Worm (Caenorhabditis elegans) whole organism, L4 larva: ENCODE measurements around the gene C33F10.1.

ENCODE experiments used
- D1046.2 ChIP-seq: fragments of 200-800 bp; sonication (Bioruptor generic); IDR thresholded peaks from 2 replicates; pipeline ENCODE4 v1.3.6; 2022; ENCODE audit warnings: missing genetic modification characterization, missing compliant biosample characterization
- F44E2.7 ChIP-seq: fragments of 200-800 bp; sonication (Bioruptor generic); IDR thresholded peaks from 2 replicates; pipeline ENCODE4 v2.1.2; 2022; ENCODE audit warnings: missing genetic modification characterization, missing compliant biosample characterization
- F49E8.2 ChIP-seq: sonication (generic microtip); optimal IDR thresholded peaks from 2 replicates; lab custom pipeline; 2016; ENCODE audit warnings: missing compliant biosample characterization, mild to moderate bottlenecking, missing genetic modification characterization, borderline replicate concordance
- ZK337.2 ChIP-seq: fragments of 200-800 bp; sonication (Bioruptor generic); IDR thresholded peaks from 2 replicates; pipeline ENCODE4 v1.3.6; 2022; ENCODE audit warnings: missing genetic modification reagents, missing genetic modification characterization, missing compliant biosample characterization
- aha-1 ChIP-seq: fragments of 150-350 bp; peaks from one replicate; lab custom pipeline; 2014; ENCODE audit warnings: missing biosample characterization, missing genetic modification characterization
- ceh-20 ChIP-seq: fragments of 200-800 bp; sonication (Bioruptor generic); IDR thresholded peaks from 2 replicates; pipeline ENCODE4 v1.3.6; 2022; ENCODE audit warnings: missing genetic modification reagents, missing genetic modification characterization, missing compliant biosample characterization
- ceh-44 ChIP-seq: fragments of 200-800 bp; sonication (Bioruptor generic); IDR thresholded peaks from 2 replicates; pipeline ENCODE4 v1.3.6; 2022; ENCODE audit warnings: missing genetic modification reagents, missing genetic modification characterization, missing compliant biosample characterization
- ceh-82 ChIP-seq: sonication (generic microtip); optimal IDR thresholded peaks from 2 replicates; lab custom pipeline; 2017; ENCODE audit warnings: missing biosample characterization, missing genetic modification characterization
- daf-12 ChIP-seq: fragments of 150-350 bp; optimal IDR thresholded peaks from 2 replicates; lab custom pipeline; 2014; ENCODE audit warnings: missing biosample characterization, missing genetic modification reagents, missing genetic modification characterization
- dmd-6 ChIP-seq: fragments of 200-800 bp; sonication (Bioruptor generic); IDR thresholded peaks from 2 replicates; pipeline ENCODE4 v1.3.6; 2022; ENCODE audit warnings: missing genetic modification reagents, missing genetic modification characterization, missing compliant biosample characterization
- dpl-1 ChIP-seq: fragments of 150-350 bp; optimal IDR thresholded peaks from 2 replicates; lab custom pipeline; 2014; ENCODE audit warnings: missing biosample characterization, missing genetic modification reagents, missing genetic modification characterization
- duxl-1 ChIP-seq: sonication (generic microtip); optimal IDR thresholded peaks from 2 replicates; lab custom pipeline; 2016; ENCODE audit warnings: mild to moderate bottlenecking, missing genetic modification characterization, moderate library complexity, missing compliant biosample characterization; ENCODE audit not compliant: poor library complexity
- dve-1 ChIP-seq: sonication (generic microtip); optimal IDR thresholded peaks from 2 replicates; lab custom pipeline; 2017; ENCODE audit warnings: antibody characterized with exemption, mild to moderate bottlenecking, missing genetic modification characterization, missing compliant biosample characterization; ENCODE audit not compliant: insufficient read depth
- fkh-10 ChIP-seq: fragments of 150-350 bp; optimal IDR thresholded peaks from 2 replicates; lab custom pipeline; 2014; ENCODE audit warnings: missing biosample characterization, missing genetic modification reagents, missing genetic modification characterization
- fos-1 ChIP-seq: fragments of 150-350 bp; optimal IDR thresholded peaks from 2 replicates; lab custom pipeline; 2014; ENCODE audit warnings: missing biosample characterization, missing genetic modification characterization
- hif-1 ChIP-seq, 2 experiments: sonication (generic microtip); optimal IDR thresholded peaks; 2 replicates each; lab custom pipeline; 2016 to 2017; ENCODE audit warnings: missing compliant biosample characterization in 2 of 2, missing genetic modification characterization in 2 of 2, missing genetic modification reagents in 2 of 2, missing genotype in 2 of 2, mild to moderate bottlenecking in 1 of 2
- hlh-11 ChIP-seq: fragments of 200-800 bp; sonication (Bioruptor generic); optimal IDR thresholded peaks from 2 replicates; lab custom pipeline; 2018; ENCODE audit warnings: mild to moderate bottlenecking, missing genetic modification characterization, missing compliant biosample characterization
- lim-7 ChIP-seq: fragments of 200-800 bp; sonication (Bioruptor generic); IDR thresholded peaks from 2 replicates; pipeline ENCODE4 v1.3.6; 2022; ENCODE audit warnings: missing genetic modification characterization, missing compliant biosample characterization
- lin-1 ChIP-seq: fragments of 200-800 bp; sonication (Bioruptor generic); IDR thresholded peaks from 2 replicates; pipeline ENCODE4 v1.3.6; 2022; ENCODE audit warnings: missing genetic modification reagents, missing genetic modification characterization, missing compliant biosample characterization
- lin-29 ChIP-seq: fragments of 200-800 bp; sonication (Bioruptor generic); IDR thresholded peaks from 2 replicates; pipeline ENCODE4 v1.3.6; 2022; ENCODE audit warnings: missing genetic modification reagents, missing genetic modification characterization, missing compliant biosample characterization
- lin-39 ChIP-seq: fragments of 150-350 bp; optimal IDR thresholded peaks from 2 replicates; lab custom pipeline; 2014; ENCODE audit warnings: missing biosample characterization, missing genetic modification reagents, missing genetic modification characterization
- mep-1 ChIP-seq: fragments of 150-350 bp; sonication (generic microtip); optimal IDR thresholded peaks from 3 replicates; lab custom pipeline; 2014; ENCODE audit warnings: missing biosample characterization, missing genetic modification characterization
- mes-2 ChIP-seq: sonication (generic microtip); optimal IDR thresholded peaks from 2 replicates; lab custom pipeline; 2016; ENCODE audit warnings: missing genotype, mild to moderate bottlenecking, missing genetic modification characterization, missing compliant biosample characterization; ENCODE audit not compliant: poor library complexity, severe bottlenecking
- nhr-237 ChIP-seq: sonication (generic microtip); optimal IDR thresholded peaks from 2 replicates; lab custom pipeline; 2017; ENCODE audit warnings: missing biosample characterization, missing genetic modification characterization
- nhr-6 ChIP-seq: fragments of 150-350 bp; optimal IDR thresholded peaks from 2 replicates; lab custom pipeline; 2014; ENCODE audit warnings: missing biosample characterization, missing genetic modification characterization
- nhr-76 ChIP-seq: fragments of 150-350 bp; optimal IDR thresholded peaks from 2 replicates; lab custom pipeline; 2014; ENCODE audit warnings: missing biosample characterization, missing genetic modification characterization
- pqm-1 ChIP-seq: sonication (generic microtip); optimal IDR thresholded peaks from 2 replicates; lab custom pipeline; 2017; ENCODE audit warnings: missing biosample characterization, missing genetic modification characterization
- saeg-2 ChIP-seq: fragments of 200-800 bp; sonication (Bioruptor generic); IDR thresholded peaks from 2 replicates; pipeline ENCODE4 v1.3.6; 2022; ENCODE audit warnings: missing genetic modification reagents, missing genetic modification characterization, missing compliant biosample characterization
- sdz-12 ChIP-seq: fragments of 200-800 bp; sonication (Bioruptor generic); optimal IDR thresholded peaks from 2 replicates; lab custom pipeline; 2018; ENCODE audit warnings: mild to moderate bottlenecking, missing genetic modification characterization, missing compliant biosample characterization
- set-16 ChIP-seq: fragments of 200-800 bp; sonication (Bioruptor generic); IDR thresholded peaks from 2 replicates; pipeline ENCODE4 v1.3.6; 2022; ENCODE audit warnings: missing genetic modification reagents, missing genetic modification characterization, missing compliant biosample characterization
- skn-1 ChIP-seq: fragments of 150-350 bp; optimal IDR thresholded peaks from 2 replicates; lab custom pipeline; 2014; ENCODE audit warnings: missing biosample characterization, missing genetic modification characterization
- snpc-1.2 ChIP-seq: fragments of 200-800 bp; sonication (Bioruptor generic); IDR thresholded peaks from 2 replicates; pipeline ENCODE4 v1.3.6; 2022; ENCODE audit warnings: missing genetic modification reagents, missing genetic modification characterization, missing compliant biosample characterization
- snpc-4 ChIP-seq: fragments of 150-350 bp; optimal IDR thresholded peaks from 2 replicates; lab custom pipeline; 2014; ENCODE audit warnings: missing biosample characterization, missing genetic modification characterization
- tra-1 ChIP-seq: fragments of 200-800 bp; sonication (Bioruptor generic); IDR thresholded peaks from 2 replicates; pipeline ENCODE4 v1.3.6; 2022; ENCODE audit warnings: missing genetic modification reagents, missing genetic modification characterization, missing compliant biosample characterization
- unc-130 ChIP-seq: sonication (generic microtip); optimal IDR thresholded peaks from 2 replicates; lab custom pipeline; 2016; ENCODE audit warnings: missing genetic modification reagents, missing genetic modification characterization, missing compliant biosample characterization
- zfp-2 ChIP-seq: sonication (generic microtip); optimal IDR thresholded peaks from 2 replicates; lab custom pipeline; 2016; ENCODE audit warnings: mild to moderate bottlenecking, missing genetic modification characterization, missing compliant biosample characterization
- zip-11 ChIP-seq: fragments of 200-800 bp; sonication (Bioruptor generic); IDR thresholded peaks from 2 replicates; pipeline ENCODE4 v1.3.6; 2022; ENCODE audit warnings: missing genetic modification characterization, missing compliant biosample characterization
- zip-2 ChIP-seq: fragments of 150-350 bp; optimal IDR thresholded peaks from 2 replicates; lab custom pipeline; 2014; ENCODE audit warnings: missing biosample characterization, missing genetic modification characterization

Gene C33F10.1

ce11 chrII:4791272-4791671, 43.6 kb upstream of the C33F10.1 start, which contains the start of gene F26G1.1 (continued):
- peak; percentile 48; the same call in 1 of the 2 replicates for TF ChIP-seq ceh-44 (GFP tag; lab: Robert Waterston, UW)
- no peak for TF ChIP-seq daf-12
- no peak for TF ChIP-seq pqm-1 (tag; lab: Kevin White, UChicago)
- TF ChIP-seq ceh-82, result no peak
- TF ChIP-seq fos-1 (tag; lab: Kevin White, UChicago), result no peak
- no peak for TF ChIP-seq sdz-12 (GFP tag; lab: Kevin White, UChicago)
- TF ChIP-seq mep-1 (tag; lab: Kevin White, UChicago), result no peak
- no peak for TF ChIP-seq zip-2 (tag; lab: Kevin White, UChicago)
- no peak for TF ChIP-seq ceh-20 (GFP tag; lab: Robert Waterston, UW)
- TF ChIP-seq lin-29 (GFP tag; lab: Robert Waterston, UW), result no peak
- TF ChIP-seq nhr-6 (tag; lab: Kevin White, UChicago), result peak; percentile 30
- TF ChIP-seq unc-130 (GFP tag; lab: Kevin White, UChicago), result peak; percentile 90
- no peak for TF ChIP-seq nhr-237 (tag; lab: Kevin White, UChicago)
- peak; percentile 59 for TF ChIP-seq dmd-6 (GFP tag; lab: Robert Waterston, UW)

ce11 chrII:4793320-4793719, 41.5 kb upstream of the C33F10.1 start:
- TF ChIP-seq lin-39 (tag; lab: Kevin White, UChicago) (no peak), lin-29 (GFP tag; lab: Robert Waterston, UW) (no peak), aha-1 (tag; lab: Kevin White, UChicago) (peak; percentile 95), snpc-1.2 (GFP tag; lab: Robert Waterston, UW) (no peak)

ce11 chrII:4795461-4795860, 39.4 kb upstream of the C33F10.1 start, which contains the start of gene C33F10.4:
C33F10.4 (plus strand) TSS chrII:4795761.
- no peak for TF ChIP-seq D1046.2
- no peak for TF ChIP-seq dpl-1 (GFP tag; lab: Kevin White, UChicago)
- TF ChIP-seq mep-1 (tag; lab: Kevin White, UChicago), result no peak
- TF ChIP-seq saeg-2 (GFP tag; lab: Robert Waterston, UW), result no peak
- no peak for TF ChIP-seq lin-39 (tag; lab: Kevin White, UChicago)
- no peak for TF ChIP-seq snpc-1.2 (GFP tag; lab: Robert Waterston, UW)
- no peak for TF ChIP-seq dmd-6 (GFP tag; lab: Robert Waterston, UW)
- TF ChIP-seq set-16 (GFP tag; lab: Robert Waterston, UW), result no peak
- no peak for TF ChIP-seq zip-11 (GFP tag; lab: Robert Waterston, UW)
- TF ChIP-seq nhr-76 (tag; lab: Kevin White, UChicago), result no peak
- no peak for TF ChIP-seq F49E8.2 (tag; lab: Kevin White, UChicago)
- no peak for TF ChIP-seq ZK337.2 (GFP tag; lab: Robert Waterston, UW)
- no peak for TF ChIP-seq lim-7 (GFP tag; lab: Robert Waterston, UW)
- TF ChIP-seq tra-1 (GFP tag; lab: Robert Waterston, UW), result no peak
- no peak for TF ChIP-seq ceh-44 (GFP tag; lab: Robert Waterston, UW)
- TF ChIP-seq lin-1 (GFP tag; lab: Robert Waterston, UW), result no peak
- no peak for TF ChIP-seq duxl-1 (tag; lab: Kevin White, UChicago)
- TF ChIP-seq skn-1 (tag; lab: Kevin White, UChicago), result no peak
- no peak for TF ChIP-seq dve-1 (tag; lab: Kevin White, UChicago)
- TF ChIP-seq zfp-2 (tag; lab: Kevin White, UChicago), result no peak

- no peak for TF ChIP-seq mes-2
- TF ChIP-seq duxl-1 (tag; lab: Kevin White, UChicago), result no peak
- no peak for TF ChIP-seq ZK337.2 (GFP tag; lab: Robert Waterston, UW)
- no peak for TF ChIP-seq lin-29 (GFP tag; lab: Robert Waterston, UW)
- no peak for TF ChIP-seq fkh-10
- TF ChIP-seq mep-1 (tag; lab: Kevin White, UChicago), result no peak
- TF ChIP-seq F44E2.7 (GFP tag; lab: Robert Waterston, UW), result no peak
- TF ChIP-seq hlh-11, result no peak
- TF ChIP-seq hif-1 (tag; optimal IDR thresholded peaks at IDR 0.05; lab: Kevin White, UChicago), result no peak
- no peak for TF ChIP-seq snpc-4 (tag; lab: Kevin White, UChicago)
Observed at ce11 chrII:4797071-4797470, 37.8 kb upstream of the C33F10.1 start, which contains the start of gene C33F10.14. C33F10.14 (plus strand) TSS chrII:4797371.
